Worm (Caenorhabditis elegans): Measurements from ENCODE around the gene attf-5.

The attf-5 gene

DNA sequence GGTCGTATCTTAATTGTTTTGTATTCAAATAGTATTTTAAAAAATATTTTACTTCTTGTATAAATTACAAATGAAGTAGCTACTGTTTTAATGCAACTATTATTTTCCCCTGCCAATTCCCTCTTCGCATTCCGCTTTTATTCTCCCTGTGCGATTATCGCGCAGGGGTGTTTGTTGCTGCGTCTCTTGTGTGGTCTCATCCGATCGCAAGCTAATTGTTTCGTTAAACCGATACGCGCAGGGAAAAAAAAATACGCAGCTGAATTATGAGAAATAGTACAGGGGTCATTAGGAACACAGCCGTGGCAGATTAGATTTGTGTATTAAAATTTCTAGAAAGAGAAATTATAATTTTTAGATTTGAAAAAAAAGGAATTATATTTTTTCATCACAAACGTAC, 18.4 kb downstream of the attf-5 start (continued):
- TF ChIP-seq nhr-71 (tag; optimal IDR thresholded peaks at IDR 0.05) = peak; percentile 98
- TF ChIP-seq sup-37 (GFP tag; optimal IDR thresholded peaks at IDR 0.05) = peak; percentile 88
- TF ChIP-seq nhr-11 (tag; optimal IDR thresholded peaks at IDR 0.05) = peak; percentile 98
- peak; percentile 100 for TF ChIP-seq nhr-90 (tag; optimal IDR thresholded peaks at IDR 0.05; ENCODE audit: poor library complexity)
- TF ChIP-seq mab-9 (GFP tag; IDR thresholded peaks at IDR 0.05) = peak; percentile 94
- peak; percentile 98 for TF ChIP-seq lin-14 (GFP tag; optimal IDR thresholded peaks at IDR 0.05)
- peak; percentile 94 for TF ChIP-seq lsy-2 (tag; optimal IDR thresholded peaks at IDR 0.05)
- peak; percentile 99 for TF ChIP-seq nhr-47 (tag; optimal IDR thresholded peaks at IDR 0.05)
- peak; percentile 66 for TF ChIP-seq nhr-76 (tag; optimal IDR thresholded peaks at IDR 0.05)
- peak; percentile 93 for TF ChIP-seq elt-2 (tag; optimal IDR thresholded peaks at IDR 0.05)
- TF ChIP-seq unc-98 (GFP tag; IDR thresholded peaks at IDR 0.05) = peak; percentile 92
- TF ChIP-seq sptf-1 (tag; optimal IDR thresholded peaks at IDR 0.05) = no peak
- peak; percentile 85 to 96 for TF ChIP-seq ztf-11 (tag; optimal IDR thresholded peaks at IDR 0.05)
- TF ChIP-seq snu-23 (GFP tag; optimal IDR thresholded peaks at IDR 0.05) = peak; percentile 100
- TF ChIP-seq nhr-19 (GFP tag; conservative IDR thresholded peaks at IDR 0.05) = peak; percentile 97
- TF ChIP-seq mdl-1 (tag; optimal IDR thresholded peaks at IDR 0.05) = peak in 1 of 2 experiments; percentile 95
- TF ChIP-seq rnt-1 (tag; optimal IDR thresholded peaks at IDR 0.05) = peak; percentile 99
- peak; percentile 93 for TF ChIP-seq aly-2 (tag; optimal IDR thresholded peaks at IDR 0.05)
- peak; percentile 78 for TF ChIP-seq ces-1 (GFP tag; optimal IDR thresholded peaks at IDR 0.05)
- peak; percentile 98 for TF ChIP-seq nhr-237 (tag; optimal IDR thresholded peaks at IDR 0.05)
- TF ChIP-seq hlh-4 (tag; optimal IDR thresholded peaks at IDR 0.05) = no peak
- peak; percentile 95 for TF ChIP-seq aha-1 (tag; optimal IDR thresholded peaks at IDR 0.05)
- TF ChIP-seq pag-3 (tag; optimal IDR thresholded peaks at IDR 0.05; ENCODE audit: borderline replicate concordance, insufficient read depth) = peak; percentile 55
- TF ChIP-seq zag-1 (tag; optimal IDR thresholded peaks at IDR 0.05) = no peak
- no peak for TF ChIP-seq unc-30 (tag; optimal IDR thresholded peaks at IDR 0.05)
- TF ChIP-seq ztf-4 (tag; optimal IDR thresholded peaks at IDR 0.05) = peak; percentile 98
- no peak for TF ChIP-seq hlh-17 (GFP tag; optimal IDR thresholded peaks at IDR 0.05; ENCODE audit: borderline replicate concordance)
- TF ChIP-seq ets-5 (GFP tag; IDR thresholded peaks at IDR 0.05) = peak; percentile 85; the same call in 1 of the 2 replicates
- peak; percentile 97 for TF ChIP-seq fos-1 (tag; optimal IDR thresholded peaks at IDR 0.05)
- peak; percentile 93 for TF ChIP-seq mef-2 (tag; optimal IDR thresholded peaks at IDR 0.05)
- peak; percentile 96 for TF ChIP-seq fkh-8 (tag; optimal IDR thresholded peaks at IDR 0.05)
- TF ChIP-seq alr-1 (tag; optimal IDR thresholded peaks at IDR 0.05; ENCODE audit: borderline replicate concordance) = no peak
- TF ChIP-seq C16A3.4 (tag; optimal IDR thresholded peaks at IDR 0.05) = peak; percentile 100
- TF ChIP-seq egl-13 (tag; optimal IDR thresholded peaks at IDR 0.05) = peak; percentile 95
- TF ChIP-seq efl-1 (optimal IDR thresholded peaks at IDR 0.05) = peak; percentile 84 to 92
- TF ChIP-seq efl-1 (GFP tag; optimal IDR thresholded peaks at IDR 0.05 in 1 of 2) = peak; percentile 52 to 96
- TF ChIP-seq grh-1 (GFP tag; IDR thresholded peaks at IDR 0.05) = peak; percentile 92
- TF ChIP-seq dpl-1 (GFP tag; optimal IDR thresholded peaks at IDR 0.05) = peak; percentile 59 to 66 (median 62)
- peak; percentile 98 for TF ChIP-seq sox-4 (tag; optimal IDR thresholded peaks at IDR 0.05)
- TF ChIP-seq zip-4 (GFP tag; optimal IDR thresholded peaks at IDR 0.05) = peak; percentile 94
- peak; percentile 79 for TF ChIP-seq nhr-28 (tag; optimal IDR thresholded peaks at IDR 0.05)
- peak; percentile 90 for TF ChIP-seq pax-3 (tag; optimal IDR thresholded peaks at IDR 0.05)
- TF ChIP-seq swsn-7 (tag; optimal IDR thresholded peaks at IDR 0.05) = peak; percentile 97
- peak; percentile 100 for TF ChIP-seq mep-1 (tag; optimal IDR thresholded peaks at IDR 0.05)
- TF ChIP-seq isw-1 (GFP tag; IDR thresholded peaks at IDR 0.05) = peak; percentile 89
- peak; percentile 19 for TF ChIP-seq Y116A8C.19 (tag; optimal IDR thresholded peaks at IDR 0.05; ENCODE audit: borderline replicate concordance)
- peak; percentile 96 for TF ChIP-seq unc-86 (tag; optimal IDR thresholded peaks at IDR 0.05)
- TF ChIP-seq lir-3 (tag; optimal IDR thresholded peaks at IDR 0.05; ENCODE audit: poor library complexity) = peak; percentile 88
- TF ChIP-seq ceh-63 (GFP tag; optimal IDR thresholded peaks at IDR 0.05) = peak; percentile 98
- peak; percentile 98 for TF ChIP-seq nhr-20 (tag; optimal IDR thresholded peaks at IDR 0.05)
- TF ChIP-seq ceh-82 (tag; optimal IDR thresholded peaks at IDR 0.05) = peak; percentile 99 to 100 (median 100)
- peak; percentile 95 for TF ChIP-seq efl-3 (GFP tag; optimal IDR thresholded peaks at IDR 0.05)

Data from whole organism, L1 larva.